Fruit fly (Drosophila melanogaster): Measurements from ENCODE around the gene CG42570.

CG42570 gene

DNA sequence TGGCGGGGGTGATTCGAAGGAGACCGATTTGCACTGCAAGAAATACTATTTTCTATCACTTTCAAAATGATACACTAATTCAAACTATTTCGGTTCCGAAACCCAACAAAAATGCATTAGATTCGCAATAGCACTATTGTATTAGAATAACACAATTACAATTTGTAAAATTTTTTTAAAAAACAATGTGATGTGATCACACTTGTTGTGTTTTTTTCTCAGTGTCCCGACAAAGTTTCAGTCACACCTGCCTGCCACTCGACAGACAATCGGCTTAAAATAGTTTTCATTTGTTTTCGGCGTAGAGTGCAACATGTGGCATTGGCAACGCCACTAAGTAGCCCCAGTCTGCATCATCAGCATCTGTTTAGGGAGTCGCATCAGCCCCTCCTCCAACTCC, 42.5 kb upstream of the CG42570 start (continued):
- no peak for TF ChIP-seq Lim3 (GFP tag; IDR thresholded peaks at IDR 0.05)
- peak; percentile 38; the same call in 1 of the 2 replicates for TF ChIP-seq HLH3B (GFP tag; IDR thresholded peaks at IDR 0.05)
- no peak for TF ChIP-seq CG8478 (optimal IDR thresholded peaks at IDR 0.05)
- peak; percentile 86 for TF ChIP-seq CG4424 (GFP tag; optimal IDR thresholded peaks at IDR 0.05)
- TF ChIP-seq D19A (tag; optimal IDR thresholded peaks at IDR 0.05) = peak; percentile 79
- peak; percentile 42 for TF ChIP-seq CG1024 (GFP tag; IDR thresholded peaks at IDR 0.05)
- peak; percentile 81 for TF ChIP-seq CG10267 (tag; optimal IDR thresholded peaks at IDR 0.05)
- peak; percentile 52 for TF ChIP-seq CG17359 (tag; optimal IDR thresholded peaks at IDR 0.05)
- TF ChIP-seq wek (GFP tag; optimal IDR thresholded peaks at IDR 0.05) = no peak
- TF ChIP-seq PHDP (tag; optimal IDR thresholded peaks at IDR 0.05) = peak; percentile 55
- TF ChIP-seq CG11696 (GFP tag; IDR thresholded peaks at IDR 0.05) = peak; percentile 38
- TF ChIP-seq CG13775 (GFP tag; optimal IDR thresholded peaks at IDR 0.05) = peak; percentile 66
- no peak for TF ChIP-seq sc (optimal IDR thresholded peaks at IDR 0.05)
- TF ChIP-seq sc (GFP tag; optimal IDR thresholded peaks at IDR 0.05) = peak; percentile 83
- TF ChIP-seq CG10979 (tag; optimal IDR thresholded peaks at IDR 0.05) = peak; percentile 93
- TF ChIP-seq Hmx (GFP tag; optimal IDR thresholded peaks at IDR 0.05) = no peak
- TF ChIP-seq Ptx1 (GFP tag; IDR thresholded peaks at IDR 0.05) = no peak
- TF ChIP-seq Abd-B (GFP tag; optimal IDR thresholded peaks at IDR 0.05) = peak; percentile 54
- TF ChIP-seq peb (GFP tag; IDR thresholded peaks at IDR 0.05) = 0 out of 2 replicates have a peak, but pooled peaks have one; percentile 35
- no peak for TF ChIP-seq pb (GFP tag; optimal IDR thresholded peaks at IDR 0.05)
- peak; percentile 18 for TF ChIP-seq crc (GFP tag; optimal IDR thresholded peaks at IDR 0.05)
- TF ChIP-seq phol (tag; optimal IDR thresholded peaks at IDR 0.05) = peak; percentile 90
- TF ChIP-seq cato (GFP tag; optimal IDR thresholded peaks at IDR 0.05; ENCODE audit: borderline replicate concordance) = peak; percentile 27
- TF ChIP-seq CG4730 (GFP tag; IDR thresholded peaks at IDR 0.05) = no peak
- peak; percentile 62; the same call in 2 of the 3 replicates for TF ChIP-seq ci (GFP tag; IDR thresholded peaks at IDR 0.05)
- peak; percentile 82 for TF ChIP-seq CG16815 (GFP tag; optimal IDR thresholded peaks at IDR 0.05)
- no peak for TF ChIP-seq fd3F (GFP tag; optimal IDR thresholded peaks at IDR 0.05)
- TF ChIP-seq hb (GFP tag; IDR thresholded peaks at IDR 0.05; ENCODE audit: partially characterized antibody) = no peak
- TF ChIP-seq Med (GFP tag) = peak; percentile 85
- TF ChIP-seq chinmo (GFP tag; IDR thresholded peaks at IDR 0.05; ENCODE audit: partially characterized antibody) = no peak
- TF ChIP-seq Kr (GFP tag; optimal IDR thresholded peaks at IDR 0.05) = peak; percentile 11
- TF ChIP-seq E2f1 (GFP tag; IDR thresholded peaks at IDR 0.05) = 0 out of 2 replicates have a peak, but pooled peaks have one; percentile 37
- TF ChIP-seq CG10274 (GFP tag; optimal IDR thresholded peaks at IDR 0.05) = no peak
- TF ChIP-seq CG12769 (tag; optimal IDR thresholded peaks at IDR 0.05) = peak; percentile 5
- TF ChIP-seq prd (optimal IDR thresholded peaks at IDR 0.05) = no peak
- peak; percentile 76; the same call in 2 of the 3 replicates for TF ChIP-seq prd (GFP tag; IDR thresholded peaks at IDR 0.05)
- TF ChIP-seq Atf-2 (GFP tag; optimal IDR thresholded peaks at IDR 0.05) = peak; percentile 54
- TF ChIP-seq CG6254 (GFP tag; optimal IDR thresholded peaks at IDR 0.05) = peak; percentile 81
- TF ChIP-seq CG11247 (GFP tag; IDR thresholded peaks at IDR 0.05) = no peak
- TF ChIP-seq stc (GFP tag; IDR thresholded peaks at IDR 0.05) = no peak
- TF ChIP-seq gt (GFP tag; IDR thresholded peaks at IDR 0.05) = peak; percentile 13; the same call in 1 of the 2 replicates
- peak; percentile 63 to 88 for TF ChIP-seq chif (GFP tag; optimal IDR thresholded peaks at IDR 0.05)
- peak; percentile 28 for TF ChIP-seq ems (GFP tag; optimal IDR thresholded peaks at IDR 0.05)
- peak; percentile 8 for TF ChIP-seq CG3065 (GFP tag; optimal IDR thresholded peaks at IDR 0.05)
- peak; percentile 32 for TF ChIP-seq CG13624 (GFP tag; optimal IDR thresholded peaks at IDR 0.05)
- no peak for TF ChIP-seq klu (GFP tag; IDR thresholded peaks at IDR 0.05)
- 0 out of 3 replicates have a peak, but pooled peaks have one; percentile 10 for TF ChIP-seq CG11093 (GFP tag; IDR thresholded peaks at IDR 0.05)
- TF ChIP-seq CG18262 (tag; optimal IDR thresholded peaks at IDR 0.05) = peak; percentile 91
- TF ChIP-seq tgo (GFP tag; IDR thresholded peaks at IDR 0.05) = no peak; the same call in 2 of the 3 replicates
- TF ChIP-seq CG34422 (GFP tag; IDR thresholded peaks at IDR 0.05) = peak; percentile 43; the same call in 1 of the 3 replicates
- no peak for TF ChIP-seq CG1647 (GFP tag; optimal IDR thresholded peaks at IDR 0.05)
- no peak for TF ChIP-seq CG14050 (GFP tag; IDR thresholded peaks at IDR 0.05)
